Worm (Caenorhabditis elegans) whole organism, young adult: ENCODE measurements around the gene T22B2.2.

Experiments
- bed-2 ChIP-seq: fragments of 200-800 bp; sonication (Bioruptor generic); IDR thresholded peaks from 2 replicates; pipeline ENCODE4 v1.3.6; 2022; ENCODE audit warnings: missing genetic modification reagents, missing genetic modification characterization, missing compliant biosample characterization
- madf-10 ChIP-seq: sonication (generic microtip); optimal IDR thresholded peaks from 2 replicates; lab custom pipeline; 2016; ENCODE audit warnings: mild to moderate bottlenecking, missing genetic modification characterization, missing compliant biosample characterization

DNA sequence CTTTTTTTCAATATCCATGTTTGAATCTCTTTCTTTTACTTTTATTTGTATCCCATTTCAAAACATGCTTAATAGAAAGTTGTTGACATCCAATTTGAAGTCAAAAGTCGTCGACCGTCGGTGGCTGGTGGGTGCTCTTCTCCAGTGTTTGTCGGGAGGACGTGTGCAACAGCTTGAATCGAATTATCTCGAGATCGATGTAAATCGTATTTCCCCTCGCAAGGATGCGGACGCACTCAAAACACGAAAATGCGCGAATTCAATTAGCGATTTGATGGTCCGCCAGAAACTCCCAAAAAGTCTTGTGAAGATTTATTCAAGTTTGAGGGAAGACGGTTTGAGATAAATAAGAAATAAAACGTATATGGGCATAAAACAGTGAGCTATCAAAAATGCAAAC is 44.5 kb upstream of the T22B2.2 start:
- TF ChIP-seq bed-2 (no peak), madf-10 (tag; lab: Kevin White, UChicago) (no peak)
